Fruit fly (Drosophila melanogaster) whole organism, embryonic: ENCODE data around the gene CG34057.
A peak's percentile ranks its signal among the peaks of the same experiment; 100 is the strongest.

Experiments
- Asciz ChIP-seq: fragments of 200-800 bp; sonication (Bioruptor generic); optimal IDR thresholded peaks from 2 replicates; lab custom pipeline; 2017; ENCODE audit warnings: missing biosample characterization, mild to moderate bottlenecking, missing genetic modification characterization, missing genetic modification reagents
- Blimp-1 ChIP-seq: fragments of 200-800 bp; sonication (Bioruptor generic); optimal IDR thresholded peaks from 3 replicates; lab custom pipeline; 2018; ENCODE audit warnings: missing biosample characterization, missing genetic modification characterization, mild to moderate bottlenecking, moderate library complexity, missing genetic modification reagents
- C15 ChIP-seq: fragments of 200-800 bp; sonication (Bioruptor generic); IDR thresholded peaks from 3 replicates; pipeline ENCODE4 v1.3.6; 2022; ENCODE audit warnings: missing biosample characterization, missing genetic modification characterization
- CG11695 ChIP-seq: fragments of 200-800 bp; sonication (Bioruptor generic); IDR thresholded peaks from 3 replicates; pipeline ENCODE4 v1.3.6; 2022; ENCODE audit warnings: missing biosample characterization, missing genetic modification characterization
- CG12219 ChIP-seq: fragments of 200-800 bp; sonication (Bioruptor generic); optimal IDR thresholded peaks from 3 replicates; lab custom pipeline; 2018; ENCODE audit warnings: missing biosample characterization, mild to moderate bottlenecking, missing genetic modification characterization
- CG12659 ChIP-seq: fragments of 200-800 bp; sonication (Bioruptor generic); optimal IDR thresholded peaks from 3 replicates; lab custom pipeline; 2017; ENCODE audit warnings: mild to moderate bottlenecking, missing biosample characterization, missing genetic modification reagents, missing genetic modification characterization
- CG13894 ChIP-seq: fragments of 200-800 bp; sonication (Bioruptor generic); optimal IDR thresholded peaks from 3 replicates; lab custom pipeline; 2018; ENCODE audit warnings: missing biosample characterization, mild to moderate bottlenecking, missing genetic modification characterization, moderate library complexity
- CG15011 ChIP-seq: fragments of 200-800 bp; sonication (Bioruptor generic); optimal IDR thresholded peaks from 3 replicates; lab custom pipeline; 2018; ENCODE audit warnings: missing biosample characterization, mild to moderate bottlenecking, missing genetic modification characterization
- CG30020 ChIP-seq: fragments of 200-800 bp; optimal IDR thresholded peaks from 2 replicates; lab custom pipeline; 2019; ENCODE audit warnings: missing biosample characterization, mild to moderate bottlenecking, missing genetic modification characterization, moderate library complexity
- CG3163 ChIP-seq: fragments of 200-800 bp; sonication (Bioruptor generic); optimal IDR thresholded peaks from 3 replicates; lab custom pipeline; 2016; ENCODE audit warnings: missing biosample characterization, missing genetic modification characterization
- CG3995 ChIP-seq: fragments of 200-800 bp; sonication (Bioruptor generic); optimal IDR thresholded peaks from 3 replicates; lab custom pipeline; 2016; ENCODE audit warnings: missing biosample characterization, missing genetic modification characterization
- CG43689 ChIP-seq: fragments of 200-800 bp; sonication (Bioruptor generic); IDR thresholded peaks from 2 replicates; pipeline ENCODE4 v1.3.6; 2022; ENCODE audit warnings: missing biosample characterization, missing genetic modification characterization
- CG4730 ChIP-seq: fragments of 200-800 bp; sonication (Bioruptor generic); IDR thresholded peaks from 2 replicates; pipeline ENCODE4 v1.3.6; 2022; ENCODE audit warnings: missing biosample characterization, missing genetic modification characterization
- CG5180 ChIP-seq: fragments of 200-800 bp; sonication (Bioruptor generic); optimal IDR thresholded peaks from 3 replicates; lab custom pipeline; 2017; ENCODE audit warnings: missing biosample characterization, missing genetic modification characterization, mild to moderate bottlenecking, moderate library complexity, missing genetic modification reagents
- CG6175 ChIP-seq: fragments of 200-800 bp; sonication (Bioruptor generic); IDR thresholded peaks from 3 replicates; pipeline ENCODE4 v1.3.6; 2022; ENCODE audit warnings: missing biosample characterization, missing genetic modification characterization
- CG7963 ChIP-seq: fragments of 200-800 bp; sonication (Bioruptor generic); IDR thresholded peaks from 3 replicates; pipeline ENCODE4 v1.3.6; 2022; ENCODE audit warnings: missing biosample characterization, missing genetic modification characterization; ENCODE audit not compliant: partially characterized antibody
- CG8281 ChIP-seq: fragments of 200-800 bp; sonication (Bioruptor generic); optimal IDR thresholded peaks from 2 replicates; lab custom pipeline; 2018; ENCODE audit warnings: missing biosample characterization, mild to moderate bottlenecking, missing genetic modification characterization, moderate library complexity
- D19A ChIP-seq: fragments of 200-800 bp; optimal IDR thresholded peaks from 3 replicates; lab custom pipeline; 2019; ENCODE audit warnings: missing biosample characterization, mild to moderate bottlenecking, missing genetic modification characterization, moderate library complexity
- Dfd ChIP-seq, 2 experiments: fragments of >200 bp; optimal IDR thresholded peaks; 2 replicates each; lab custom pipeline; 2017; ENCODE audit warnings: missing biosample characterization in 2 of 2, missing genetic modification characterization in 2 of 2
- Eip74EF ChIP-seq, 2 experiments: fragments of 200-800 bp in 1 of 2; fragments of >200 bp in 1 of 2; sonication (Bioruptor generic) in 1 of 2; optimal IDR thresholded peaks; 2 replicates each; lab custom pipeline; 2017 to 2019; ENCODE audit warnings: missing biosample characterization in 2 of 2, missing genetic modification characterization in 2 of 2, mild to moderate bottlenecking in 1 of 2, moderate library complexity in 1 of 2
- Mad ChIP-seq: fragments of 200-800 bp; sonication (Bioruptor generic); optimal IDR thresholded peaks from 2 replicates; lab custom pipeline; 2016; ENCODE audit warnings: missing biosample characterization, missing genetic modification characterization
- Max ChIP-seq: fragments of 200-800 bp; sonication (Bioruptor generic); optimal IDR thresholded peaks from 2 replicates; lab custom pipeline; 2016; ENCODE audit warnings: missing biosample characterization, mild to moderate bottlenecking, missing genetic modification characterization
- NK7.1 ChIP-seq: fragments of 200-800 bp; sonication (Bioruptor generic); optimal IDR thresholded peaks from 3 replicates; lab custom pipeline; 2016; ENCODE audit warnings: missing biosample characterization, missing genetic modification characterization
- Pdp1 ChIP-seq, 2 experiments: fragments of 200-800 bp; sonication (Bioruptor generic); optimal IDR thresholded peaks; 3 replicates each; lab custom pipeline; 2016; ENCODE audit warnings: missing biosample characterization in 2 of 2, missing genetic modification characterization in 2 of 2, mild to moderate bottlenecking in 1 of 2, moderate library complexity in 1 of 2
- Ravus ChIP-seq: fragments of 200-800 bp; sonication (Bioruptor generic); IDR thresholded peaks from 2 replicates; pipeline ENCODE4 v1.3.6; 2022; ENCODE audit warnings: missing biosample characterization, missing genetic modification characterization
- Side ChIP-seq: fragments of 200-800 bp; sonication (Bioruptor generic); optimal IDR thresholded peaks from 2 replicates; lab custom pipeline; 2016; ENCODE audit warnings: missing biosample characterization, missing genetic modification characterization
- Sry-β ChIP-seq: fragments of 200-800 bp; sonication (Bioruptor generic); optimal IDR thresholded peaks from 2 replicates; lab custom pipeline; 2018; ENCODE audit warnings: missing biosample characterization, mild to moderate bottlenecking, missing genetic modification characterization, moderate library complexity
- YL-1 ChIP-seq: fragments of 200-800 bp; sonication (Bioruptor generic); optimal IDR thresholded peaks from 3 replicates; lab custom pipeline; 2017; ENCODE audit warnings: missing biosample characterization, mild to moderate bottlenecking, missing genetic modification characterization
- ac ChIP-seq: fragments of 200-800 bp; sonication (Bioruptor generic); optimal IDR thresholded peaks from 3 replicates; lab custom pipeline; 2017; ENCODE audit warnings: missing biosample characterization, mild to moderate bottlenecking, missing genetic modification characterization
- al ChIP-seq: fragments of 200-800 bp; sonication (Bioruptor generic); IDR thresholded peaks from 2 replicates; pipeline ENCODE4 v1.3.6; 2022; ENCODE audit warnings: missing biosample characterization, missing genetic modification characterization
- ash1 ChIP-seq: fragments of 200-800 bp; sonication (Bioruptor generic); optimal IDR thresholded peaks from 2 replicates; lab custom pipeline; 2018; ENCODE audit warnings: missing biosample characterization, mild to moderate bottlenecking, missing genetic modification characterization
- bab2 ChIP-seq: fragments of 200-800 bp; sonication (Bioruptor generic); optimal IDR thresholded peaks from 2 replicates; lab custom pipeline; 2016; ENCODE audit warnings: missing biosample characterization, missing genetic modification characterization
- bowl ChIP-seq: fragments of 200-800 bp; sonication (Bioruptor generic); IDR thresholded peaks from 2 replicates; pipeline ENCODE4 v1.3.6; 2022; ENCODE audit warnings: missing biosample characterization, missing genetic modification characterization
- dimm ChIP-seq: fragments of 200-800 bp; sonication (Bioruptor generic); IDR thresholded peaks from 2 replicates; pipeline ENCODE4 v1.3.6; 2022; ENCODE audit warnings: missing biosample characterization, missing genetic modification characterization
- dm ChIP-seq: fragments of 200-800 bp; sonication (Bioruptor generic); optimal IDR thresholded peaks from 3 replicates; lab custom pipeline; 2016; ENCODE audit warnings: missing biosample characterization, missing genetic modification characterization
- dmrt11E ChIP-seq: fragments of 200-800 bp; sonication (Bioruptor generic); optimal IDR thresholded peaks from 3 replicates; lab custom pipeline; 2018; ENCODE audit warnings: missing biosample characterization, mild to moderate bottlenecking, missing genetic modification characterization, moderate library complexity
- eve ChIP-seq, 2 experiments: fragments of >200 bp; optimal IDR thresholded peaks; 2 replicates each; lab custom pipeline; 2017; ENCODE audit warnings: missing biosample characterization in 2 of 2, missing genetic modification characterization in 2 of 2
- eyg ChIP-seq: fragments of 200-800 bp; sonication (Bioruptor generic); optimal IDR thresholded peaks from 3 replicates; lab custom pipeline; 2016; ENCODE audit warnings: missing biosample characterization, missing genetic modification characterization
- gcm2 ChIP-seq: fragments of 200-800 bp; sonication (Bioruptor generic); optimal IDR thresholded peaks from 2 replicates; lab custom pipeline; 2016; ENCODE audit warnings: missing biosample characterization, missing genetic modification characterization
- gfzf ChIP-seq: fragments of 200-800 bp; sonication (Bioruptor generic); optimal IDR thresholded peaks from 2 replicates; lab custom pipeline; 2016; ENCODE audit warnings: missing biosample characterization, mild to moderate bottlenecking, missing genetic modification characterization, moderate library complexity
- gt ChIP-seq: fragments of 200-800 bp; sonication (Bioruptor generic); IDR thresholded peaks from 2 replicates; pipeline ENCODE4 v1.3.6; 2022; ENCODE audit warnings: missing biosample characterization, missing genetic modification characterization
- lov ChIP-seq, 2 experiments: fragments of 200-800 bp in 1 of 2; fragments of >200 bp in 1 of 2; sonication (Bioruptor generic) in 1 of 2; IDR thresholded peaks in 1 of 2; optimal IDR thresholded peaks in 1 of 2; 2 replicates in 1 of 2; 3 replicates in 1 of 2; pipeline versions ENCODE4 v1.3.6 to Lab custom; 2017 to 2022; ENCODE audit warnings: missing biosample characterization in 1 of 2, missing genetic modification characterization in 1 of 2
- slbo ChIP-seq: fragments of 200-800 bp; sonication (Bioruptor generic); IDR thresholded peaks from 2 replicates; pipeline ENCODE4 v1.3.6; 2022; ENCODE audit warnings: missing biosample characterization, missing genetic modification characterization
- slou ChIP-seq: fragments of 200-800 bp; sonication (Bioruptor generic); optimal IDR thresholded peaks from 3 replicates; lab custom pipeline; 2016; ENCODE audit warnings: missing biosample characterization, missing genetic modification characterization
- tna ChIP-seq: fragments of 200-800 bp; sonication (Bioruptor generic); IDR thresholded peaks from 2 replicates; pipeline ENCODE4 v1.3.6; 2022; ENCODE audit warnings: missing biosample characterization, missing genetic modification characterization; ENCODE audit not compliant: partially characterized antibody
- toy ChIP-seq: fragments of 200-800 bp; sonication (Bioruptor generic); IDR thresholded peaks from 2 replicates; pipeline ENCODE4 v1.3.6; 2022; ENCODE audit warnings: missing biosample characterization, missing genetic modification characterization
- yki ChIP-seq: fragments of >200 bp; optimal IDR thresholded peaks from 3 replicates; lab custom pipeline; 2018
- zfh2 ChIP-seq: fragments of 200-800 bp; sonication (Bioruptor generic); optimal IDR thresholded peaks from 2 replicates; lab custom pipeline; 2016; ENCODE audit warnings: missing biosample characterization, missing genetic modification characterization

CG34057 gene

dm6 chr3L:897080-897479 is at the start of gene CG34057:
CG34057 (plus strand) TSS chr3L:897380.
- no peak for TF ChIP-seq slbo (GFP tag; lab: Robert Waterston, UW)

DNA sequence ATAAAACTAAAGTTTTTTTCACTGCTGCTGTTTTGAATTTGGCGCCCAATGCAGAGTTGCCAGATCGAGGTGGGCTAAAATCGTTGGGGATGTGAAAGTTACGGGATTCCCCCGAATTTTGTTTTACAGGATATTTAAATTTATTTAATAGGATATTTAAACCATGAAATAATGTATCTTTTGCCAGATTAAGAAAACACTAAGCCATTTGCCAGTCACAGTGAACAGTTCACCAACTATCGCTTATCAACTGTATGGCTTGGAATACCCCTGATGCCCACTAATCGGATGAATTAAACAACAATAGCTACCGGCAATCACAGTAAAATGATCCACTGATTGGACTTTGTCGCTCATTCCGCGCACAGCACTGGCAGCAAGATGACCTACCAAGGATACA is 46.1 kb upstream of the CG34057 start, which contains the start of gene Dci:
TSS of gene Dci (plus strand) at position 286 of the 400 bp plus-strand sequence.
- no peak for TF ChIP-seq YL-1 (GFP tag; lab: Kevin White, UChicago)
- peak; percentile 43; the same call in 1 of the 3 replicates for TF ChIP-seq C15 (GFP tag; lab: Robert Waterston, UW)
- peak; percentile 65 for TF ChIP-seq CG7963 (GFP tag; lab: Robert Waterston, UW)
- no peak for TF ChIP-seq toy
- no peak for TF ChIP-seq eve (GFP tag; optimal IDR thresholded peaks at IDR 0.05; lab: Kevin White, UChicago)
- TF ChIP-seq bowl (GFP tag; lab: Robert Waterston, UW), result peak; percentile 37; the same call in 1 of the 2 replicates
- peak; percentile 29 for TF ChIP-seq Mad
- TF ChIP-seq CG15011 (GFP tag; lab: Kevin White, UChicago), result no peak
- TF ChIP-seq Dfd (GFP tag; optimal IDR thresholded peaks at IDR 0.05; lab: Kevin White, UChicago), result no peak
- TF ChIP-seq CG3163 (GFP tag; lab: Kevin White, UChicago), result peak; percentile 1
- TF ChIP-seq D19A (tag; lab: Kevin White, UChicago), result no peak
- TF ChIP-seq CG4730, result peak; percentile 41
- peak; percentile 27 for TF ChIP-seq gcm2 (GFP tag; lab: Kevin White, UChicago)
- TF ChIP-seq CG8281 (tag; lab: Kevin White, UChicago), result no peak
- TF ChIP-seq CG43689, result 0 out of 2 replicates have a peak, but pooled peaks have one; percentile 16
- TF ChIP-seq eyg (GFP tag; lab: Kevin White, UChicago), result no peak
- TF ChIP-seq lov (optimal IDR thresholded peaks at IDR 0.05; lab: Kevin White, UChicago), result no peak
- TF ChIP-seq lov (GFP tag; IDR thresholded peaks at IDR 0.05; lab: Robert Waterston, UW), result 0 out of 3 replicates have a peak, but pooled peaks have one; percentile 12
- TF ChIP-seq al, result peak; percentile 75
- TF ChIP-seq ash1 (GFP tag; lab: Kevin White, UChicago), result no peak
- TF ChIP-seq CG5180 (GFP tag; lab: Kevin White, UChicago), result no peak
- peak; percentile 28 for TF ChIP-seq Ravus
- no peak for TF ChIP-seq CG6175
- TF ChIP-seq Blimp-1 (GFP tag; lab: Kevin White, UChicago), result no peak
- no peak for TF ChIP-seq ac (GFP tag; lab: Kevin White, UChicago)
- TF ChIP-seq Max, result peak; percentile 72
- peak; percentile 9; the same call in 1 of the 3 replicates for TF ChIP-seq CG11695
- TF ChIP-seq Sry-β (GFP tag; lab: Kevin White, UChicago), result no peak
- peak; percentile 35; the same call in 1 of the 2 replicates for TF ChIP-seq dimm (GFP tag; lab: Robert Waterston, UW)
- TF ChIP-seq bab2 (GFP tag; lab: Kevin White, UChicago), result peak; percentile 78
- no peak for TF ChIP-seq NK7.1 (GFP tag; lab: Kevin White, UChicago)
- TF ChIP-seq CG12219 (GFP tag; lab: Kevin White, UChicago), result no peak
- TF ChIP-seq slou (GFP tag; lab: Kevin White, UChicago), result peak; percentile 57
- TF ChIP-seq CG12659 (GFP tag; lab: Kevin White, UChicago), result peak; percentile 65
- peak; percentile 98 for TF ChIP-seq CG3995
- no peak for TF ChIP-seq yki (lab: Kevin White, UChicago)
- TF ChIP-seq Asciz (GFP tag; lab: Kevin White, UChicago), result no peak
- no peak for TF ChIP-seq CG13894 (tag; lab: Kevin White, UChicago)
- TF ChIP-seq Eip74EF (GFP tag; optimal IDR thresholded peaks at IDR 0.05; lab: Kevin White, UChicago), result no peak
- peak; percentile 29 for TF ChIP-seq Side (GFP tag; lab: Kevin White, UChicago)
- peak; percentile 65; the same call in 1 of the 2 replicates for TF ChIP-seq tna (GFP tag; lab: Robert Waterston, UW)
- no peak for TF ChIP-seq gfzf (GFP tag; lab: Kevin White, UChicago)
- peak; percentile 36 for TF ChIP-seq dm (GFP tag; lab: Kevin White, UChicago)
- peak in 1 of 2 experiments; percentile 69 for TF ChIP-seq Pdp1 (GFP tag; optimal IDR thresholded peaks at IDR 0.05; lab: Kevin White, UChicago)
- TF ChIP-seq gt, result no peak
- peak; percentile 68 for TF ChIP-seq zfh2 (GFP tag; lab: Kevin White, UChicago)
- TF ChIP-seq dmrt11E (tag; lab: Kevin White, UChicago), result peak; percentile 69
- TF ChIP-seq CG30020 (tag; lab: Kevin White, UChicago), result no peak
